Worm (Caenorhabditis elegans) whole organism, L2 larva: Measurements from ENCODE around the gene lido-16.

Experiments
- blmp-1 ChIP-seq: sonication (generic microtip); optimal IDR thresholded peaks from 2 replicates; lab custom pipeline; 2017; ENCODE audit warnings: missing genetic modification characterization, mild to moderate bottlenecking, missing compliant biosample characterization, antibody characterized with exemption, moderate library complexity; ENCODE audit not compliant: insufficient read depth
- gmeb-1 ChIP-seq: fragments of 150-350 bp; optimal IDR thresholded peaks from 2 replicates; lab custom pipeline; 2014; ENCODE audit warnings: missing biosample characterization, missing genetic modification characterization
- lin-11 ChIP-seq: fragments of 150-350 bp; sonication (generic microtip); optimal IDR thresholded peaks from 2 replicates; lab custom pipeline; 2014; ENCODE audit warnings: missing biosample characterization, missing genetic modification characterization, inconsistent platforms, mixed read lengths
- mab-5 ChIP-seq: fragments of 150-350 bp; optimal IDR thresholded peaks from 2 replicates; lab custom pipeline; 2014; ENCODE audit warnings: missing biosample characterization, missing genetic modification characterization
- nhr-10 ChIP-seq: sonication (generic microtip); optimal IDR thresholded peaks from 2 replicates; lab custom pipeline; 2017; ENCODE audit warnings: missing biosample characterization, missing genetic modification characterization
- nhr-129 ChIP-seq: fragments of 150-350 bp; optimal IDR thresholded peaks from 2 replicates; lab custom pipeline; 2014; ENCODE audit warnings: missing biosample characterization, missing genetic modification characterization
- nhr-6 ChIP-seq: fragments of 150-350 bp; optimal IDR thresholded peaks from 2 replicates; lab custom pipeline; 2014; ENCODE audit warnings: missing biosample characterization, missing genetic modification characterization
- skn-1 ChIP-seq: sonication (generic microtip); optimal IDR thresholded peaks from 2 replicates; lab custom pipeline; 2017; ENCODE audit warnings: missing biosample characterization, missing genetic modification characterization
- snpc-4 ChIP-seq: fragments of 150-350 bp; optimal IDR thresholded peaks from 2 replicates; lab custom pipeline; 2014; ENCODE audit warnings: missing biosample characterization, missing genetic modification characterization
- unc-39 ChIP-seq: fragments of 150-350 bp; optimal IDR thresholded peaks from 2 replicates; lab custom pipeline; 2014; ENCODE audit warnings: missing biosample characterization, missing genetic modification characterization
- ztf-11 ChIP-seq: sonication (generic microtip); optimal IDR thresholded peaks from 2 replicates; lab custom pipeline; 2017; ENCODE audit warnings: missing biosample characterization, missing genetic modification characterization
- ztf-4 ChIP-seq: fragments of 150-350 bp; optimal IDR thresholded peaks from 2 replicates; lab custom pipeline; 2014; ENCODE audit warnings: missing biosample characterization, missing genetic modification characterization

Gene lido-16

DNA sequence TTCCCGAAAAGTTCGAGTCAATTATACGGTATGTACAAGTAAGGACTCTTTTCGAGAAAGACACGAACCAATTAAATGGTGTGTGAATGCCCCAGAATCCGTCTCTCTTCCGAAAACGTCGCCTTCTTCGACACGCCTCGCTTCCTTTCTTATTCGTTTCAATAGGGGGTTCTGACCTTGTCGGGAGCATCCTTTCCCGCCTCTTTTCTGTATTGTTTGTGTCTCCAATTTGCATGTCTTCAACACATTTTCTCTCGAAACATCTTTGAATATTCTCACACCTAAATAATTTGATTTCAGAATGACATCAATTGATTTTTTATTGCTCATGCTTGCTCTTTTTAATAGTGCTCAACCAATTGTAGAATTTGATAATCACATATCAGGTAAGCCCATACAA is 43.6 kb downstream of the lido-16 start, which contains the start of gene cutl-16:
TSS of gene cutl-16 (plus strand) at position 301 of the 400 bp plus-strand sequence.
- no peak for TF ChIP-seq gmeb-1
- no peak for TF ChIP-seq nhr-6 (tag; lab: Kevin White, UChicago)
- no peak for TF ChIP-seq skn-1 (tag; lab: Kevin White, UChicago)
- TF ChIP-seq ztf-4: no peak
- TF ChIP-seq snpc-4 (tag; lab: Kevin White, UChicago): no peak
- TF ChIP-seq blmp-1 (tag; lab: Kevin White, UChicago): no peak
- TF ChIP-seq nhr-129: no peak
- TF ChIP-seq ztf-11 (tag; lab: Kevin White, UChicago): no peak
- no peak for TF ChIP-seq unc-39 (tag; lab: Kevin White, UChicago)
- TF ChIP-seq mab-5 (tag; lab: Kevin White, UChicago): no peak

DNA sequence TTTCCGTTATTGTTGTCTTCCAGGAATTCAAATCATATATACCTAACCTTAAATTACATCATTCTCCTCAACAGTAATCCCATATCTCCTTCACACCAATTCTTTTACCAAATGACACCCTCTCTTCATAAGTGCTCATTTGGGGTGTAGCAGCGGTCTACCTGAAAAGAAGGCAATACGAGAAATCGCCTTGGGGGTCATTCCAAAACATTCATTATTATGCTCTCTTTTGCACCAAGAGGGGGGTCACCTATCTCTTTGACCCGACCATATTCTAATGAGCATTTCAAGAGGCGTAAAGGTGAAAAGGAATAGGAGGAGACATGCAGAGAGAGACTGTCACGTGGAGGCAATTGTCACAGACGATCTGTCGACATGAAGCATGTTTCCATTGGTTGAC is 47.9 kb downstream of the lido-16 start:
- no peak for TF ChIP-seq blmp-1 (tag; lab: Kevin White, UChicago)
- TF ChIP-seq lin-11 (tag; lab: Kevin White, UChicago): no peak
- TF ChIP-seq gmeb-1: no peak
- TF ChIP-seq nhr-10 (tag; lab: Kevin White, UChicago): no peak
